Fruit fly (Drosophila melanogaster) whole organism, wandering third instar larva: Measurements from ENCODE around the gene Nedd8.

ENCODE experiments used
- Abd-B ChIP-seq: fragments of >200 bp; optimal IDR thresholded peaks from 2 replicates; lab custom pipeline; 2017; ENCODE audit warnings: missing biosample characterization, missing genetic modification characterization
- CG32264 ChIP-seq: fragments of 200-800 bp; sonication (Bioruptor generic); optimal IDR thresholded peaks from 2 replicates; lab custom pipeline; 2016; ENCODE audit warnings: missing biosample characterization, missing genetic modification characterization
- CG9705 ChIP-seq: fragments of 200-800 bp; sonication (Bioruptor generic); optimal IDR thresholded peaks from 2 replicates; lab custom pipeline; 2018; ENCODE audit warnings: missing biosample characterization, mild to moderate bottlenecking, missing genetic modification characterization
- CrebA ChIP-seq: fragments of 200-800 bp; sonication (Bioruptor generic); optimal IDR thresholded peaks from 2 replicates; lab custom pipeline; 2016; ENCODE audit warnings: missing biosample characterization, mild to moderate bottlenecking, missing genetic modification characterization, borderline replicate concordance
- Dif ChIP-seq: fragments of 200-275, 200-300 bp; sonication (Bioruptor generic); optimal IDR thresholded peaks from 2 replicates; lab custom pipeline; 2018; ENCODE audit warnings: missing biosample characterization, missing genetic modification characterization; ENCODE audit not compliant: partially characterized antibody
- GATAd ChIP-seq: sonication (Bioruptor generic); optimal IDR thresholded peaks from 2 replicates; lab custom pipeline; 2016; ENCODE audit warnings: missing biosample characterization, missing genetic modification characterization
- HLH106 ChIP-seq: fragments of 200-800 bp; optimal IDR thresholded peaks from 3 replicates; lab custom pipeline; 2019; ENCODE audit warnings: missing biosample characterization, mild to moderate bottlenecking, missing genetic modification characterization, moderate library complexity
- Hnf4 ChIP-seq: fragments of 200-800 bp; sonication (Bioruptor generic); optimal IDR thresholded peaks from 2 replicates; lab custom pipeline; 2016; ENCODE audit warnings: missing biosample characterization, mild to moderate bottlenecking, missing genetic modification characterization
- Hr78 ChIP-seq: fragments of >200 bp; optimal IDR thresholded peaks from 2 replicates; lab custom pipeline; 2017; ENCODE audit warnings: missing biosample characterization, missing genetic modification characterization
- Jra ChIP-seq: sonication (Bioruptor generic); optimal IDR thresholded peaks from 2 replicates; lab custom pipeline; 2016; ENCODE audit warnings: missing biosample characterization, missing genetic modification characterization
- Mio ChIP-seq: sonication (Bioruptor generic); optimal IDR thresholded peaks from 2 replicates; lab custom pipeline; 2016; ENCODE audit warnings: missing biosample characterization, missing genetic modification characterization
- Myc ChIP-seq: fragments of >200 bp; optimal IDR thresholded peaks from 2 replicates; lab custom pipeline; 2017
- N ChIP-seq: fragments of >200 bp; optimal IDR thresholded peaks from 2 replicates; lab custom pipeline; 2018; ENCODE audit warnings: missing biosample characterization, missing external identifiers, missing genetic modification characterization
- OdsH ChIP-seq: fragments of 200-800 bp; sonication (Bioruptor generic); optimal IDR thresholded peaks from 2 replicates; lab custom pipeline; 2016; ENCODE audit warnings: missing biosample characterization, mild to moderate bottlenecking, missing genetic modification characterization
- Rel ChIP-seq, 2 experiments: fragments of 200-800 bp; sonication (Bioruptor generic) in 1 of 2; optimal IDR thresholded peaks; 2 replicates in 1 of 2; 3 replicates in 1 of 2; lab custom pipeline; 2016 to 2019; ENCODE audit warnings: mild to moderate bottlenecking in 2 of 2, missing biosample characterization in 2 of 2, missing genetic modification characterization in 2 of 2, moderate library complexity in 1 of 2
- Sp1 ChIP-seq: fragments of 200-800 bp; sonication (Bioruptor generic); optimal IDR thresholded peaks from 3 replicates; lab custom pipeline; 2019; ENCODE audit warnings: missing biosample characterization, mild to moderate bottlenecking, missing genetic modification characterization, moderate library complexity
- Vsx2 ChIP-seq: fragments of 200-300, 225-300 bp; sonication (Bioruptor generic); optimal IDR thresholded peaks from 2 replicates; lab custom pipeline; 2018; ENCODE audit warnings: missing biosample characterization, missing genetic modification characterization; ENCODE audit not compliant: partially characterized antibody
- br ChIP-seq: fragments of 200-800 bp; sonication (Bioruptor generic); optimal IDR thresholded peaks from 2 replicates; lab custom pipeline; 2016; ENCODE audit warnings: missing biosample characterization, missing genetic modification characterization
- brk ChIP-seq: fragments of 200-800 bp; sonication (Bioruptor generic); optimal IDR thresholded peaks from 2 replicates; lab custom pipeline; 2016; ENCODE audit warnings: missing biosample characterization, mild to moderate bottlenecking, missing genetic modification characterization
- dl ChIP-seq, 2 experiments: fragments of 175-275, 200-275 bp in 1 of 2; fragments of 200-275 bp in 1 of 2; sonication (Bioruptor generic); optimal IDR thresholded peaks; lab custom pipeline; 2018; ENCODE audit warnings: mild to moderate bottlenecking in 2 of 2, missing biosample characterization in 2 of 2, missing genetic modification characterization in 2 of 2, moderate library complexity in 2 of 2; ENCODE audit not compliant: partially characterized antibody in 2 of 2, insufficient read depth in 1 of 2
- dmrt93B ChIP-seq: fragments of 200-800 bp; sonication (Bioruptor generic); optimal IDR thresholded peaks from 2 replicates; lab custom pipeline; 2018; ENCODE audit warnings: missing biosample characterization, mild to moderate bottlenecking, missing genetic modification characterization
- dsf ChIP-seq: sonication (Bioruptor generic); optimal IDR thresholded peaks from 2 replicates; lab custom pipeline; 2016; ENCODE audit warnings: missing biosample characterization, missing genetic modification characterization, borderline replicate concordance
- ey ChIP-seq: fragments of 200-800 bp; sonication (Bioruptor generic); optimal IDR thresholded peaks from 2 replicates; lab custom pipeline; 2016; ENCODE audit warnings: missing biosample characterization, missing genetic modification characterization
- foxo ChIP-seq, 2 experiments: fragments of 200-800 bp; sonication (Bioruptor generic); optimal IDR thresholded peaks; 2 replicates in 1 of 2; 3 replicates in 1 of 2; lab custom pipeline; 2016 to 2017; ENCODE audit warnings: missing biosample characterization in 2 of 2, missing genetic modification characterization in 2 of 2
- fru ChIP-seq: fragments of 200-800 bp; sonication (Bioruptor generic); optimal IDR thresholded peaks from 3 replicates; lab custom pipeline; 2016; ENCODE audit warnings: missing biosample characterization, mild to moderate bottlenecking, missing genetic modification characterization
- h ChIP-seq: fragments of 200-800 bp; sonication (Bioruptor generic); optimal IDR thresholded peaks from 3 replicates; lab custom pipeline; 2016; ENCODE audit warnings: missing biosample characterization, mild to moderate bottlenecking, missing genetic modification characterization
- jim ChIP-seq: fragments of 175-275, 200-325 bp; sonication (Bioruptor generic); optimal IDR thresholded peaks from 2 replicates; lab custom pipeline; 2016; ENCODE audit warnings: missing biosample characterization, mild to moderate bottlenecking, missing genetic modification characterization
- lola ChIP-seq: fragments of >200 bp; optimal IDR thresholded peaks from 2 replicates; lab custom pipeline; 2017; ENCODE audit warnings: missing biosample characterization, missing genetic modification characterization
- pan ChIP-seq: fragments of >200 bp; optimal IDR thresholded peaks from 2 replicates; lab custom pipeline; 2017
- psq ChIP-seq: fragments of 200-800 bp; sonication (Bioruptor generic); optimal IDR thresholded peaks from 3 replicates; lab custom pipeline; 2017; ENCODE audit warnings: missing biosample characterization, mild to moderate bottlenecking, missing genetic modification characterization, moderate library complexity
- rgr ChIP-seq: fragments of 200-800 bp; sonication (Bioruptor generic); optimal IDR thresholded peaks from 3 replicates; lab custom pipeline; 2016; ENCODE audit warnings: missing biosample characterization, mild to moderate bottlenecking, missing genetic modification characterization
- sage ChIP-seq: fragments of 200-800 bp; sonication (Bioruptor generic); optimal IDR thresholded peaks from 2 replicates; lab custom pipeline; 2016; ENCODE audit warnings: missing biosample characterization, mild to moderate bottlenecking, missing genetic modification characterization
- sv ChIP-seq: fragments of 200-800 bp; sonication (Bioruptor generic); optimal IDR thresholded peaks from 3 replicates; lab custom pipeline; 2016; ENCODE audit warnings: missing biosample characterization, missing genetic modification characterization
- tai ChIP-seq: sonication (Bioruptor generic); optimal IDR thresholded peaks from 2 replicates; lab custom pipeline; 2016; ENCODE audit warnings: missing biosample characterization, missing genetic modification characterization
- usp ChIP-seq: fragments of >200 bp; optimal IDR thresholded peaks from 2 replicates; lab custom pipeline; 2017; ENCODE audit warnings: missing biosample characterization, missing genetic modification characterization
- woc ChIP-seq: sonication (Bioruptor generic); optimal IDR thresholded peaks from 2 replicates; lab custom pipeline; 2016; ENCODE audit warnings: missing biosample characterization, mild to moderate bottlenecking, missing genetic modification characterization

Gene Nedd8

DNA sequence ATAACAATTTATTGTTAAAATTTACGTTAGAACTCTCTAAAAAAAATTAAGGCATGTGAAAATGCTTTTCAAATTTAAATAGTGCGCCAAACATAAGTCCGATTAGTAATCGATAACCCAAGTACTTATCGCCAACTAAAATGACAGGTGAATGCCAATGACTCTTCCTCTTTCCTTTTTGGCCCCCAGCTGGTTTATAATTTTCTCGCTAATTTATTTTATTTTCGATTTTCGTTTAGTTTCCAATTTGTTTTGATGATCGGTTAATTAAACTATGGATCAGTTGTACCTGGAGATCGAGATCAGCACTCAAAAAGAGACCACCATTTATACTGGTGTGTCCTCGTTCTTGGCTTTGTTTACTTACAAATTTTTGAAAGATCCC lies 2.9 kb downstream of the Nedd8 start, which contains the start of gene CG10428:
TSS of gene CG10428 (plus strand) at position 161 of the 385 bp plus-strand sequence.
- TF ChIP-seq Myc (peak; percentile 14), Dif (GFP tag; lab: Kevin White, UChicago) (no peak)

DNA sequence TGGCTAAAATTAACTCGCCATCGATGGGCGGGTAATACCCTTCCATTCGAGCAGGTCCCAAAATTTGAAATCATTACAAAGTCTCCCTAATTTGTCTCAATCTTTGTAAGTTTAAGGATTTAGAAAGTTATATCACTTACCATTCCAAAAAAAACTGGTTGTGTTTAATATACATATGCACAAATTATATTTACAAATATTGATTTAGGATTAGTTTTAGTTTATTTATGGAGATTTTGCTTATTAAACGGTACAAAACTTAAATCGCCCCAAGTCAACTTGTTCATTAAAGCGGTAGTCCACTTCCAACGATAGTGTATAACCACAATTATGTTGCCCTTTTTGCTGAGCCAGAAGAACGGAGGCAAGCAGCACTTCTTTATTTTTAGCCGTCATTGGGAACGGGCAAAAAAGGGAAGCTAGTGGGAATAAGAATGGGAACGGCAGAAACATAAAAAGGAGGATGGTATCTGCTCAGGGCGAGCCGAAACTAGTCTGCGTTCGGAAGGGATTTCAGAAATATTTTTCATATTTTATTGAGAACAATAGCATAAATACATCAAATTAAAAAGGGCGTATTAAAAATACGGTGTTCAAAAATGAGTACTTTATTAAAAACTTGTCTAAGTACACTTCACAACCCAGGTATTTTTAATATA lies 3.4 kb downstream of the Nedd8 start:
- TF ChIP-seq br (GFP tag; lab: Kevin White, UChicago) (peak; percentile 84), sv (no peak), Jra (GFP tag; lab: Kevin White, UChicago) (peak; percentile 27), foxo (GFP tag; optimal IDR thresholded peaks at IDR 0.05; lab: Kevin White, UChicago) (peak in 1 of 2 experiments; percentile 81), lola (GFP tag; lab: Kevin White, UChicago) (no peak), ey (GFP tag; lab: Kevin White, UChicago) (peak; percentile 80), HLH106 (tag; lab: Kevin White, UChicago) (peak; percentile 83), OdsH (GFP tag; lab: Kevin White, UChicago) (peak; percentile 83), fru (peak; percentile 68), Sp1 (GFP tag; lab: Kevin White, UChicago) (peak; percentile 83), dmrt93B (peak; percentile 56), Dif (GFP tag; lab: Kevin White, UChicago) (no peak), CrebA (GFP tag; lab: Kevin White, UChicago) (no peak), dsf (GFP tag; lab: Kevin White, UChicago) (peak; percentile 6), h (GFP tag; lab: Kevin White, UChicago) (peak; percentile 85), CG9705 (peak; percentile 46), jim (GFP tag; lab: Kevin White, UChicago) (no peak), Hnf4 (peak; percentile 70), woc (GFP tag; lab: Kevin White, UChicago) (peak; percentile 95), pan (lab: Kevin White, UChicago) (no peak), rgr (GFP tag; lab: Kevin White, UChicago) (peak; percentile 68), psq (peak; percentile 84), Hr78 (GFP tag; lab: Kevin White, UChicago) (no peak), CG32264 (GFP tag; lab: Kevin White, UChicago) (peak; percentile 11)

DNA sequence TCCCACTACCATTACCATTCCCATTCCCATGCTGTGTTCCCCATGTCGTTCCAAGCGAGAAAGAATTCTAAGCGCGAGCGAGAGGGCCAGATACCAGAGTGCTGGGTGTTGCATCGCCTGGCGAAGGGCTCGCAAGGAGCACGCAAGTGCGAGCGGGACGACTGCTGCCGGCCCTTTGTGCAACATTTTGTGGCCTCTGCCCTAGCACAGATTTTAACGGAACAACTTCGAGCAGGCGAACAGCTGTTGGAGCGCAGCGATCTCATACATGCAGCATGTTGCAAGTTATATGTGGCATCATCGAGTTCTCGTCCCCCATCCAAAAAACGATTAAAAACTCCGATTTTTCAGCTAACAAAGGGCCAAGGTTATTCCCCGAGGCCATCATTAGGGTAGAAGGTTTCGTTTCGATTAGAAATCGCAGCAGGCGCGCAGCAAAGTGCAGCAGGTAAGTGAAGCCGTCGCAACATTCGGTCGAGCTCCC lies 4.1 kb downstream of the Nedd8 start:
- TF ChIP-seq tai (GFP tag; lab: Kevin White, UChicago) = no peak
- no peak for TF ChIP-seq GATAd (GFP tag; lab: Kevin White, UChicago)
- no peak for TF ChIP-seq brk (GFP tag; lab: Kevin White, UChicago)
- no peak for TF ChIP-seq sv
- TF ChIP-seq dmrt93B = no peak
- no peak for TF ChIP-seq foxo (GFP tag; optimal IDR thresholded peaks at IDR 0.05; lab: Kevin White, UChicago)
- no peak for TF ChIP-seq Rel (GFP tag; optimal IDR thresholded peaks at IDR 0.05; lab: Kevin White, UChicago)
- TF ChIP-seq Rel (tag; optimal IDR thresholded peaks at IDR 0.05; lab: Kevin White, UChicago) = peak; percentile 93
- no peak for TF ChIP-seq jim (GFP tag; lab: Kevin White, UChicago)
- TF ChIP-seq Hnf4 = no peak
- no peak for TF ChIP-seq Abd-B (GFP tag; lab: Kevin White, UChicago)
- TF ChIP-seq pan (lab: Kevin White, UChicago) = no peak
- peak; percentile 21 to 63 for TF ChIP-seq dl (GFP tag; optimal IDR thresholded peaks at IDR 0.05; lab: Kevin White, UChicago; ENCODE audit: insufficient read depth in 1 of 2, partially characterized antibody in 2 of 2)
- TF ChIP-seq OdsH (GFP tag; lab: Kevin White, UChicago) = no peak
- no peak for TF ChIP-seq br (GFP tag; lab: Kevin White, UChicago)
- TF ChIP-seq Vsx2 (GFP tag; lab: Kevin White, UChicago) = no peak
- TF ChIP-seq ey (GFP tag; lab: Kevin White, UChicago) = no peak
- TF ChIP-seq rgr (GFP tag; lab: Kevin White, UChicago) = no peak
- no peak for TF ChIP-seq sage (GFP tag; lab: Kevin White, UChicago)
- TF ChIP-seq Mio (GFP tag; lab: Kevin White, UChicago) = no peak
- no peak for TF ChIP-seq Myc
- peak; percentile 83 for TF ChIP-seq Dif (GFP tag; lab: Kevin White, UChicago)
- no peak for TF ChIP-seq N (GFP tag; lab: Kevin White, UChicago)
- TF ChIP-seq fru = peak; percentile 84
- TF ChIP-seq usp (GFP tag; lab: Kevin White, UChicago) = no peak
- TF ChIP-seq dsf (GFP tag; lab: Kevin White, UChicago) = no peak
